Worm (Caenorhabditis elegans) whole organism, L1 larva: ENCODE data around the gene C29F9.2.
A peak's percentile ranks its signal among the peaks of the same experiment; 100 is the strongest.
"Not testable (repeated sequence)": the region's sequence is repeated elsewhere in the genome, so short reads cannot be mapped to it uniquely, and the experiment has no call there.

Source experiments
- C16A3.4 ChIP-seq: fragments of 150-350 bp; optimal IDR thresholded peaks from 2 replicates; lab custom pipeline; 2014; ENCODE audit warnings: missing biosample characterization, missing genetic modification characterization
- F16B12.6 ChIP-seq: fragments of 150-350 bp; optimal IDR thresholded peaks from 2 replicates; lab custom pipeline; 2014; ENCODE audit warnings: missing biosample characterization, missing genetic modification characterization
- Y116A8C.19 ChIP-seq: sonication (generic microtip); optimal IDR thresholded peaks from 2 replicates; lab custom pipeline; 2016; ENCODE audit warnings: missing compliant biosample characterization, missing genetic modification characterization, borderline replicate concordance
- aha-1 ChIP-seq: fragments of 150-350 bp; optimal IDR thresholded peaks from 2 replicates; lab custom pipeline; 2014; ENCODE audit warnings: missing biosample characterization, missing genetic modification characterization
- alr-1 ChIP-seq: fragments of 200-800 bp; sonication (Bioruptor generic); optimal IDR thresholded peaks from 2 replicates; lab custom pipeline; 2018; ENCODE audit warnings: borderline replicate concordance, mild to moderate bottlenecking, missing genetic modification characterization, missing compliant biosample characterization
- aly-2 ChIP-seq: fragments of 150-350 bp; optimal IDR thresholded peaks from 2 replicates; lab custom pipeline; 2014; ENCODE audit warnings: missing biosample characterization, missing genetic modification characterization
- ceh-63 ChIP-seq: fragments of 200-800 bp; sonication (Bioruptor generic); optimal IDR thresholded peaks from 2 replicates; lab custom pipeline; 2018; ENCODE audit warnings: mild to moderate bottlenecking, missing genetic modification characterization, missing compliant biosample characterization
- ceh-82 ChIP-seq, 3 experiments: fragments of 150-350 bp in 1 of 3; sonication (generic microtip) in 2 of 3; optimal IDR thresholded peaks; 2 replicates each; lab custom pipeline; 2014 to 2017; ENCODE audit warnings: missing biosample characterization in 3 of 3, missing genetic modification characterization in 3 of 3
- dsc-1 ChIP-seq: sonication (generic microtip); optimal IDR thresholded peaks from 2 replicates; lab custom pipeline; 2016; ENCODE audit warnings: mild to moderate bottlenecking, missing genetic modification characterization, missing compliant biosample characterization
- efl-1 ChIP-seq, 4 experiments: fragments of 150-350 bp; optimal IDR thresholded peaks in 3 of 4; peaks in 1 of 4; 1 replicate in 1 of 4; 2 replicates in 3 of 4; lab custom pipeline; 2014; ENCODE audit warnings: missing biosample characterization in 2 of 4, missing genetic modification characterization in 2 of 4, missing genetic modification reagents in 2 of 4
- efl-3 ChIP-seq: fragments of 200-800 bp; sonication (Bioruptor generic); optimal IDR thresholded peaks from 2 replicates; lab custom pipeline; 2018; ENCODE audit warnings: mild to moderate bottlenecking, missing genetic modification characterization, missing compliant biosample characterization
- egl-13 ChIP-seq: sonication (generic microtip); optimal IDR thresholded peaks from 2 replicates; lab custom pipeline; 2016; ENCODE audit warnings: missing genotype, missing genetic modification reagents, missing genetic modification characterization, missing compliant biosample characterization
- egl-27 ChIP-seq, 2 experiments: fragments of 150-350 bp in 1 of 2; sonication (generic microtip); optimal IDR thresholded peaks; 3 replicates each; lab custom pipeline; 2017 to 2018; ENCODE audit warnings: missing biosample characterization in 2 of 2, missing genetic modification characterization in 2 of 2, missing genetic modification reagents in 2 of 2
- ets-5 ChIP-seq: fragments of 200-800 bp; sonication (Bioruptor generic); IDR thresholded peaks from 2 replicates; pipeline ENCODE4 v1.3.6; 2022; ENCODE audit warnings: missing genetic modification characterization, missing compliant biosample characterization
- fkh-4 ChIP-seq: sonication (generic microtip); optimal IDR thresholded peaks from 2 replicates; lab custom pipeline; 2016; ENCODE audit warnings: missing compliant biosample characterization, missing genetic modification characterization, borderline replicate concordance
- hpl-2 ChIP-seq: fragments of 150-350 bp; optimal IDR thresholded peaks from 2 replicates; lab custom pipeline; 2014; ENCODE audit warnings: missing biosample characterization, missing genetic modification reagents, missing genetic modification characterization
- isw-1 ChIP-seq: fragments of 200-800 bp; sonication (Bioruptor generic); IDR thresholded peaks from 2 replicates; pipeline ENCODE4 v1.3.6; 2022; ENCODE audit warnings: missing genetic modification characterization, missing compliant biosample characterization
- lin-13 ChIP-seq: fragments of 150-350 bp; optimal IDR thresholded peaks from 2 replicates; lab custom pipeline; 2014; ENCODE audit warnings: missing biosample characterization, missing genetic modification reagents, missing genetic modification characterization
- lin-35 ChIP-seq, 2 experiments: fragments of 150-350 bp; optimal IDR thresholded peaks; 2 replicates each; lab custom pipeline; 2014; ENCODE audit warnings: missing biosample characterization in 2 of 2, missing genetic modification characterization in 2 of 2, missing genetic modification reagents in 2 of 2
- lir-3 ChIP-seq: sonication (generic microtip); optimal IDR thresholded peaks from 2 replicates; lab custom pipeline; 2016; ENCODE audit warnings: mild to moderate bottlenecking, missing genetic modification characterization, moderate library complexity, missing compliant biosample characterization; ENCODE audit not compliant: poor library complexity
- mab-9 ChIP-seq: fragments of 200-800 bp; sonication (Bioruptor generic); IDR thresholded peaks from 2 replicates; pipeline ENCODE4 v1.3.6; 2022; ENCODE audit warnings: missing genetic modification reagents, missing genetic modification characterization, missing compliant biosample characterization
- mdl-1 ChIP-seq, 2 experiments: fragments of 150-350 bp; optimal IDR thresholded peaks; 2 replicates each; lab custom pipeline; 2014 to 2017; ENCODE audit warnings: missing biosample characterization in 2 of 2, missing genetic modification characterization in 2 of 2, inconsistent platforms in 1 of 2
- nhr-12 ChIP-seq: sonication (generic microtip); optimal IDR thresholded peaks from 2 replicates; lab custom pipeline; 2017; ENCODE audit warnings: missing biosample characterization, missing genetic modification characterization
- nhr-20 ChIP-seq: sonication (generic microtip); optimal IDR thresholded peaks from 2 replicates; lab custom pipeline; 2016; ENCODE audit warnings: mild to moderate bottlenecking, missing genetic modification characterization, missing compliant biosample characterization
- nhr-28 ChIP-seq: fragments of 150-350 bp; optimal IDR thresholded peaks from 2 replicates; lab custom pipeline; 2014; ENCODE audit warnings: missing biosample characterization, missing genetic modification characterization
- nhr-76 ChIP-seq: sonication (generic microtip); optimal IDR thresholded peaks from 2 replicates; lab custom pipeline; 2017; ENCODE audit warnings: missing biosample characterization, missing genetic modification characterization
- nhr-90 ChIP-seq: sonication (generic microtip); optimal IDR thresholded peaks from 2 replicates; lab custom pipeline; 2016; ENCODE audit warnings: mild to moderate bottlenecking, missing genetic modification characterization, missing compliant biosample characterization; ENCODE audit not compliant: poor library complexity
- pax-3 ChIP-seq: fragments of 200-800 bp; sonication (Bioruptor generic); optimal IDR thresholded peaks from 2 replicates; lab custom pipeline; 2018; ENCODE audit warnings: mild to moderate bottlenecking, missing genetic modification characterization, moderate library complexity, missing compliant biosample characterization
- pqm-1 ChIP-seq: sonication (generic microtip); optimal IDR thresholded peaks from 3 replicates; lab custom pipeline; 2017; ENCODE audit warnings: missing biosample characterization, missing genetic modification characterization
- skn-1 ChIP-seq: fragments of 150-350 bp; optimal IDR thresholded peaks from 2 replicates; lab custom pipeline; 2014; ENCODE audit warnings: missing biosample characterization, missing genetic modification characterization
- snpc-4 ChIP-seq: fragments of 150-350 bp; optimal IDR thresholded peaks from 2 replicates; lab custom pipeline; 2014; ENCODE audit warnings: missing biosample characterization, missing genetic modification characterization
- snu-23 ChIP-seq: sonication (generic microtip); optimal IDR thresholded peaks from 2 replicates; lab custom pipeline; 2016; ENCODE audit warnings: missing genetic modification characterization, missing compliant biosample characterization
- sox-4 ChIP-seq: sonication (generic microtip); optimal IDR thresholded peaks from 2 replicates; lab custom pipeline; 2016; ENCODE audit warnings: missing genetic modification characterization, missing compliant biosample characterization
- sup-37 ChIP-seq: fragments of 200-800 bp; sonication (Bioruptor generic); optimal IDR thresholded peaks from 2 replicates; lab custom pipeline; 2018; ENCODE audit warnings: mild to moderate bottlenecking, missing genetic modification characterization, missing compliant biosample characterization
- swsn-7 ChIP-seq: sonication (generic microtip); optimal IDR thresholded peaks from 2 replicates; lab custom pipeline; 2016; ENCODE audit warnings: missing genetic modification characterization, missing compliant biosample characterization
- tlp-1 ChIP-seq: fragments of 150-350 bp; optimal IDR thresholded peaks from 2 replicates; lab custom pipeline; 2014; ENCODE audit warnings: missing biosample characterization, missing genetic modification characterization
- unc-130 ChIP-seq: fragments of 150-350 bp; optimal IDR thresholded peaks from 2 replicates; lab custom pipeline; 2017; ENCODE audit warnings: missing biosample characterization, missing genetic modification characterization, inconsistent platforms
- xbp-1 ChIP-seq: sonication (generic microtip); optimal IDR thresholded peaks from 2 replicates; lab custom pipeline; 2016; ENCODE audit warnings: missing genetic modification characterization, missing compliant biosample characterization
- zag-1 ChIP-seq: fragments of 150-350 bp; optimal IDR thresholded peaks from 2 replicates; lab custom pipeline; 2014; ENCODE audit warnings: missing biosample characterization, missing genetic modification characterization
- zip-4 ChIP-seq: fragments of 200-800 bp; sonication (Bioruptor generic); optimal IDR thresholded peaks from 2 replicates; lab custom pipeline; 2018; ENCODE audit warnings: mild to moderate bottlenecking, missing genetic modification characterization, moderate library complexity, missing compliant biosample characterization

Gene C29F9.2

ce11 chrIII:96196-96595 lies 34.6 kb upstream of the C29F9.2 start (continued):
- TF ChIP-seq nhr-20, result peak; percentile 7
- peak; percentile 64 to 79 for TF ChIP-seq efl-1 (optimal IDR thresholded peaks at IDR 0.05; lab: Kevin White, UChicago)
- TF ChIP-seq efl-1 (GFP tag; optimal IDR thresholded peaks at IDR 0.05 in 1 of 2; lab: Kevin White, UChicago), result peak in 1 of 2 experiments; percentile 94
- no peak for TF ChIP-seq mab-9
- no peak for TF ChIP-seq nhr-12 (tag; lab: Kevin White, UChicago)
- TF ChIP-seq swsn-7 (tag; lab: Kevin White, UChicago), result peak; percentile 50
- TF ChIP-seq zag-1 (tag; lab: Kevin White, UChicago), result no peak
- no peak for TF ChIP-seq sox-4
- TF ChIP-seq nhr-28 (tag; lab: Kevin White, UChicago), result no peak
- peak in 1 of 3 experiments; percentile 56 for TF ChIP-seq ceh-82 (tag; optimal IDR thresholded peaks at IDR 0.05; lab: Kevin White, UChicago)
- peak; percentile 72 for TF ChIP-seq dsc-1 (tag; lab: Kevin White, UChicago)
- no peak for TF ChIP-seq F16B12.6 (tag; lab: Kevin White, UChicago)
- no peak for TF ChIP-seq pax-3 (tag; lab: Kevin White, UChicago)
- no peak for TF ChIP-seq ceh-63 (GFP tag; lab: Kevin White, UChicago)

DNA sequence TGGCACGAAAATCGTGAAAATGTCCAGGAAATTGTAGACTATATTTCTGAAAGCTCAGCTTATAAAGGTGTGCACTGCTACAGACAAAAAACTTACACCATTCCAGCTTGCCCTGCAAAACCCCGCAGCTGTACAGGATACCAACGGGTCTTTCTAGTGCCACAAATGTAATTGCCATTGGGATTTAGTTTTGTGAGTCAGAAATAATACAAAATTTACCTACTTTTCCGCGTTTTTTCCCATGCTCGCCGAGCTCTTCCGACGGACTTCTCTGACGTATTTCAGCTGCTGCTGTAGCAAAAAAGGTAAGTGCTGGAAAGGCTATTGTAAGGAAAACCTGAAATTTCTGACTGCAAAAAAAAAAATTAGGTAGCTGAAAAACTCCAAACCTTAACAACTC lies 33.7 kb upstream of the C29F9.2 start, which contains the start of gene C29F9.8:
C29F9.8 (minus strand) TSS at position 101 of the 400 bp plus-strand sequence.
- TF ChIP-seq aha-1 (tag; lab: Kevin White, UChicago); lir-3; sup-37 (GFP tag; lab: Kevin White, UChicago): not testable (repeated sequence)

DNA sequence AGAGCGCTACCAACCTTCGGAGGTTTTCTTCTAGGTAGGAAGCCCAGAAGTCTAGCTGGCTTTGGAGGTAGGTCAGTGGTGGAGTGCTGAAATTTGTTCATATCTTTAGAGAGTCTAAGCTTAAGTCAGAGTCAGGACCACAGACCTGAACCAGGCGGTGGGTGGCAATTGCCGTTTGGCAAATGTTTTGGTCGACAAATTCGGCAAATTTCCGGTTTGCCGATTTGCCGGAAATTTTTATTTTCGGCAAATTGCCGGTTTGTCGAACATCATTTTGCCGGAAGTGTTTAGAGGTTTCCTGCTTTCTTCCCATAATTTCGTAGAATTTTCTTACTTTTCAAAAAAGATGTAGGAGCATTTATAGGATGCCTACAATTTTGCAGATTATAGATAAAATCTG lies 31.9 kb upstream of the C29F9.2 start, which contains the start of gene C29F9.9:
C29F9.9 (minus strand) TSS at position 101 of the 400 bp plus-strand sequence.
- not testable (repeated sequence) for TF ChIP-seq lin-35 (GFP tag; optimal IDR thresholded peaks at IDR 0.05; lab: Kevin White, UChicago); pqm-1 (tag; lab: Kevin White, UChicago); skn-1 (tag; lab: Kevin White, UChicago)
- TF ChIP-seq, all 84 proteins: peak for 0; not testable (repeated sequence) for 84

DNA sequence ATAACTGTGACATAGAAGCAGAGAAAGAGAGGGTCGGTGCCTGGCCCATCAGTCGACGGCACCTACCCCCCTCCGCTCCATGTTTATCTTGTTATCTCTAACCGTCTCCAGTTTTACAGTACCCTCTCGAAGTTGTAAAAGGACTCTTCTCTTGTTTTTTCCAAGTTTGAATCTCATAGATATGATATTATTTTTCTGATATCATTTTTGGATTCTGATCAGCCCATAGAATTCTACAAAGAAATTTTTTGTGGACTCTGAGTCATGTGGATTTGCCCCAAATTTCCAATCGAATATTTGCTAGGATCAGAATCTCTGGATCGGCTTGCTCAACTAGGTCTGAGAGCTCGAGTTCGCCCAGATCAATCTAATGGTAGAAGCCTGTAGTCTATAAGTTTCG lies 16.1 kb upstream of the C29F9.2 start, which contains the start of gene C29F9.6:
C29F9.6 (plus strand) TSS at position 301 of the 400 bp plus-strand sequence.
- no peak for TF ChIP-seq efl-1 (optimal IDR thresholded peaks at IDR 0.05; lab: Kevin White, UChicago)
- TF ChIP-seq efl-1 (GFP tag; optimal IDR thresholded peaks at IDR 0.05 in 1 of 2; lab: Kevin White, UChicago), result peak in 1 of 2 experiments; percentile 66
- TF ChIP-seq hpl-2 (GFP tag; lab: Kevin White, UChicago), result no peak

- TF ChIP-seq ceh-82 (tag; optimal IDR thresholded peaks at IDR 0.05; lab: Kevin White, UChicago), result no peak
- TF ChIP-seq lir-3, result no peak
- TF ChIP-seq pqm-1 (tag; lab: Kevin White, UChicago), result no peak
- TF ChIP-seq hpl-2 (GFP tag; lab: Kevin White, UChicago), result no peak
- TF ChIP-seq snpc-4 (tag; lab: Kevin White, UChicago), result no peak
- no peak for TF ChIP-seq Y116A8C.19
- no peak for TF ChIP-seq ets-5
- no peak for TF ChIP-seq xbp-1 (tag; lab: Kevin White, UChicago)
- no peak for TF ChIP-seq egl-13 (tag; lab: Kevin White, UChicago)
- no peak for TF ChIP-seq sox-4
- TF ChIP-seq nhr-90, result no peak
- no peak for TF ChIP-seq nhr-12 (tag; lab: Kevin White, UChicago)
- TF ChIP-seq egl-27 (tag; optimal IDR thresholded peaks at IDR 0.05; lab: Kevin White, UChicago), result no peak
- TF ChIP-seq zip-4 (GFP tag; lab: Kevin White, UChicago), result no peak
- TF ChIP-seq snu-23 (GFP tag; lab: Kevin White, UChicago), result no peak
- TF ChIP-seq C16A3.4, result no peak
Observed at ce11 chrIII:117210-117609, 13.5 kb upstream of the C29F9.2 start, which contains the start of gene C29F9.5. Gene C29F9.5 (plus strand): TSS chrIII:117510.

ce11 chrIII:117857-118256 lies 12.9 kb upstream of the C29F9.2 start:
- TF ChIP-seq aly-2 (tag; lab: Kevin White, UChicago) (no peak), snu-23 (GFP tag; lab: Kevin White, UChicago) (no peak), F16B12.6 (tag; lab: Kevin White, UChicago) (no peak), tlp-1 (tag; lab: Kevin White, UChicago) (no peak), lir-3 (no peak), unc-130 (tag; lab: Kevin White, UChicago) (no peak), lin-13 (GFP tag; lab: Kevin White, UChicago) (no peak), fkh-4 (no peak), nhr-76 (tag; lab: Kevin White, UChicago) (no peak), zag-1 (tag; lab: Kevin White, UChicago) (no peak), alr-1 (no peak), mdl-1 (tag; optimal IDR thresholded peaks at IDR 0.05; lab: Kevin White, UChicago) (no peak), snpc-4 (tag; lab: Kevin White, UChicago) (no peak), efl-3 (GFP tag; lab: Kevin White, UChicago) (no peak), xbp-1 (tag; lab: Kevin White, UChicago) (no peak), isw-1 (no peak)
